Fruit fly (Drosophila melanogaster): ENCODE measurements around the gene CG42758.
A peak's percentile ranks its signal among the peaks of the same experiment; 100 is the strongest.

Gene CG42758

dm6 chr3L:14537435-14537991, 29.7 kb upstream of the CG42758 start, which contains the start of gene Mpcp2:
Gene Mpcp2, plus strand, starts transcription at chr3L:14537651.
- TF ChIP-seq CG15336 (GFP tag; IDR thresholded peaks at IDR 0.05) (0 out of 2 replicates have a peak, but pooled peaks have one; percentile 9), CG11294 (GFP tag; IDR thresholded peaks at IDR 0.05) (no peak), Hr4 (GFP tag; optimal IDR thresholded peaks at IDR 0.05) (no peak), CG6808 (GFP tag; optimal IDR thresholded peaks at IDR 0.05) (no peak), dsx (GFP tag; optimal IDR thresholded peaks at IDR 0.05; ENCODE audit: poor library complexity, severe bottlenecking) (peak; percentile 26), fd85E (GFP tag; optimal IDR thresholded peaks at IDR 0.05) (no peak), eg (GFP tag; IDR thresholded peaks at IDR 0.05) (0 out of 3 replicates have a peak, but pooled peaks have one; percentile 8), Sox14 (GFP tag; optimal IDR thresholded peaks at IDR 0.05) (peak; percentile 39), CG7368 (GFP tag; optimal IDR thresholded peaks at IDR 0.05) (no peak), Lpt (GFP tag; optimal IDR thresholded peaks at IDR 0.05) (no peak), ss (GFP tag; optimal IDR thresholded peaks at IDR 0.05) (peak in 1 of 2 experiments; percentile 44), CG6276 (GFP tag; optimal IDR thresholded peaks at IDR 0.05) (no peak), Eip93F (GFP tag; optimal IDR thresholded peaks at IDR 0.05) (no peak), salr (GFP tag; optimal IDR thresholded peaks at IDR 0.05) (no peak), CG16779 (tag; optimal IDR thresholded peaks at IDR 0.05) (no peak), CG10669 (GFP tag; optimal IDR thresholded peaks at IDR 0.05) (no peak), Blimp-1 (GFP tag; optimal IDR thresholded peaks at IDR 0.05) (no peak), OdsH (GFP tag; optimal IDR thresholded peaks at IDR 0.05) (no peak), CG9139 (GFP tag; optimal IDR thresholded peaks at IDR 0.05) (no peak), CG3919 (GFP tag; optimal IDR thresholded peaks at IDR 0.05) (peak; percentile 15), Eip75B (GFP tag; optimal IDR thresholded peaks at IDR 0.05) (peak; percentile 18), Ets21C (GFP tag; optimal IDR thresholded peaks at IDR 0.05) (no peak), lz (GFP tag; optimal IDR thresholded peaks at IDR 0.05) (no peak), net (GFP tag; optimal IDR thresholded peaks at IDR 0.05) (no peak), fkh (GFP tag; optimal IDR thresholded peaks at IDR 0.05) (no peak), Smox (GFP tag; optimal IDR thresholded peaks at IDR 0.05) (no peak), CG8319 (GFP tag; optimal IDR thresholded peaks at IDR 0.05) (no peak), CG8119 (GFP tag; IDR thresholded peaks at IDR 0.05) (peak; percentile 42; the same call in 2 of the 3 replicates), vri (GFP tag; optimal IDR thresholded peaks at IDR 0.05) (peak; percentile 100), CG11762 (GFP tag; optimal IDR thresholded peaks at IDR 0.05; ENCODE audit: insufficient read depth) (no peak), Gug (GFP tag; IDR thresholded peaks at IDR 0.05) (no peak), fd59A (GFP tag; optimal IDR thresholded peaks at IDR 0.05) (no peak), CG4318 (GFP tag; optimal IDR thresholded peaks at IDR 0.05) (no peak), esn (GFP tag; optimal IDR thresholded peaks at IDR 0.05) (peak; percentile 12), CG10631 (GFP tag; optimal IDR thresholded peaks at IDR 0.05) (no peak), topi (GFP tag; optimal IDR thresholded peaks at IDR 0.05) (peak; percentile 22), Ets96B (tag; optimal IDR thresholded peaks at IDR 0.05) (peak; percentile 0), CG32006 (GFP tag; optimal IDR thresholded peaks at IDR 0.05) (no peak), svp (GFP tag) (peak; percentile 70), CG31627 (GFP tag; optimal IDR thresholded peaks at IDR 0.05) (no peak), CG11902 (GFP tag; optimal IDR thresholded peaks at IDR 0.05) (no peak), pdm3 (GFP tag; optimal IDR thresholded peaks at IDR 0.05) (no peak), acj6 (GFP tag; optimal IDR thresholded peaks at IDR 0.05) (no peak), Hr39 (GFP tag; optimal IDR thresholded peaks at IDR 0.05) (no peak), dac (GFP tag; optimal IDR thresholded peaks at IDR 0.05) (no peak), CG1621 (tag; optimal IDR thresholded peaks at IDR 0.05) (peak; percentile 52), achi (GFP tag; optimal IDR thresholded peaks at IDR 0.05) (no peak), Sox102F (GFP tag; optimal IDR thresholded peaks at IDR 0.05) (no peak), CG3032 (tag; optimal IDR thresholded peaks at IDR 0.05) (peak; percentile 20), CG6792 (GFP tag; optimal IDR thresholded peaks at IDR 0.05) (no peak), spab (GFP tag; optimal IDR thresholded peaks at IDR 0.05) (no peak), CG34406 (GFP tag; optimal IDR thresholded peaks at IDR 0.05) (no peak)

Data from whole organism, prepupa.